Worm (Caenorhabditis elegans) whole organism, late embryonic: ENCODE data around the gene F28C6.5.

ENCODE experiments used
- C08G9.2 ChIP-seq: sonication (generic microtip); optimal IDR thresholded peaks from 2 replicates; lab custom pipeline; 2016; ENCODE audit warnings: mild to moderate bottlenecking, missing genetic modification characterization, moderate library complexity, missing compliant biosample characterization
- F13H6.1 ChIP-seq: sonication (generic microtip); optimal IDR thresholded peaks from 2 replicates; lab custom pipeline; 2016; ENCODE audit warnings: missing genetic modification characterization, missing compliant biosample characterization
- T23F11.4 ChIP-seq: fragments of 200-800 bp; sonication (Bioruptor generic); optimal IDR thresholded peaks from 2 replicates; lab custom pipeline; 2018; ENCODE audit warnings: mild to moderate bottlenecking, missing genetic modification characterization, missing compliant biosample characterization
- Y22D7AL.16 ChIP-seq: sonication (generic microtip); optimal IDR thresholded peaks from 2 replicates; lab custom pipeline; 2016; ENCODE audit warnings: missing genetic modification characterization, missing compliant biosample characterization
- ceh-14 ChIP-seq: sonication (generic microtip); optimal IDR thresholded peaks from 2 replicates; lab custom pipeline; 2016; ENCODE audit warnings: missing genotype, missing genetic modification characterization, missing compliant biosample characterization
- ceh-18 ChIP-seq: sonication (generic microtip); optimal IDR thresholded peaks from 2 replicates; lab custom pipeline; 2016; ENCODE audit warnings: missing genetic modification characterization, missing compliant biosample characterization
- ceh-22 ChIP-seq: sonication (generic microtip); optimal IDR thresholded peaks from 2 replicates; lab custom pipeline; 2017; ENCODE audit warnings: missing biosample characterization, missing genetic modification characterization
- ceh-31 ChIP-seq: sonication (generic microtip); optimal IDR thresholded peaks from 2 replicates; lab custom pipeline; 2016; ENCODE audit warnings: missing genetic modification characterization, missing compliant biosample characterization
- ceh-34 ChIP-seq: sonication (generic microtip); optimal IDR thresholded peaks from 2 replicates; lab custom pipeline; 2016; ENCODE audit warnings: mild to moderate bottlenecking, missing genetic modification characterization, missing compliant biosample characterization
- ceh-45 ChIP-seq: fragments of 200-800 bp; sonication (Bioruptor generic); IDR thresholded peaks from 2 replicates; pipeline ENCODE4 v1.3.6; 2022; ENCODE audit warnings: missing genetic modification reagents, missing genetic modification characterization, missing compliant biosample characterization
- ceh-6 ChIP-seq: fragments of 200-800 bp; sonication (Bioruptor generic); optimal IDR thresholded peaks from 2 replicates; lab custom pipeline; 2018; ENCODE audit warnings: mild to moderate bottlenecking, missing genetic modification characterization, missing compliant biosample characterization
- dmd-4 ChIP-seq: sonication (generic microtip); optimal IDR thresholded peaks from 2 replicates; lab custom pipeline; 2016; ENCODE audit warnings: borderline replicate concordance, missing genetic modification characterization, missing compliant biosample characterization
- dve-1 ChIP-seq: sonication (generic microtip); optimal IDR thresholded peaks from 2 replicates; lab custom pipeline; 2017; ENCODE audit warnings: antibody characterized with exemption, mild to moderate bottlenecking, missing genetic modification characterization, missing compliant biosample characterization
- elt-2 ChIP-seq: sonication (generic microtip); optimal IDR thresholded peaks from 2 replicates; lab custom pipeline; 2016; ENCODE audit warnings: missing genetic modification reagents, missing genetic modification characterization, missing compliant biosample characterization
- elt-4 ChIP-seq: sonication (generic microtip); optimal IDR thresholded peaks from 2 replicates; lab custom pipeline; 2016; ENCODE audit warnings: missing genetic modification characterization, missing compliant biosample characterization
- ets-4 ChIP-seq: sonication (generic microtip); optimal IDR thresholded peaks from 2 replicates; lab custom pipeline; 2016; ENCODE audit warnings: missing genetic modification characterization, missing compliant biosample characterization
- fkh-6 ChIP-seq: sonication (generic microtip); optimal IDR thresholded peaks from 2 replicates; lab custom pipeline; 2016; ENCODE audit warnings: missing genetic modification characterization, missing compliant biosample characterization
- gmeb-2 ChIP-seq: sonication (generic microtip); optimal IDR thresholded peaks from 2 replicates; lab custom pipeline; 2016; ENCODE audit warnings: missing genetic modification characterization, inconsistent platforms, missing compliant biosample characterization
- hlh-13 ChIP-seq: fragments of 200-800 bp; sonication (Bioruptor generic); optimal IDR thresholded peaks from 2 replicates; lab custom pipeline; 2018; ENCODE audit warnings: mild to moderate bottlenecking, missing genetic modification characterization, missing compliant biosample characterization
- hlh-15 ChIP-seq: sonication (generic microtip); optimal IDR thresholded peaks from 2 replicates; lab custom pipeline; 2016; ENCODE audit warnings: missing genetic modification characterization, missing compliant biosample characterization
- hlh-8 ChIP-seq: sonication (generic microtip); optimal IDR thresholded peaks from 2 replicates; lab custom pipeline; 2016; ENCODE audit warnings: missing genotype, missing genetic modification characterization, missing compliant biosample characterization
- lim-6 ChIP-seq: sonication (generic microtip); optimal IDR thresholded peaks from 2 replicates; lab custom pipeline; 2016; ENCODE audit warnings: missing genetic modification characterization, missing compliant biosample characterization
- lin-11 ChIP-seq: fragments of 200-800 bp; sonication (Bioruptor generic); optimal IDR thresholded peaks from 2 replicates; lab custom pipeline; 2018; ENCODE audit warnings: mild to moderate bottlenecking, missing genetic modification characterization, missing compliant biosample characterization
- nfya-1 ChIP-seq: sonication (generic microtip); optimal IDR thresholded peaks from 2 replicates; lab custom pipeline; 2017; ENCODE audit warnings: missing genetic modification characterization, mild to moderate bottlenecking, missing compliant biosample characterization, antibody characterized with exemption, moderate library complexity
- nhr-11 ChIP-seq: fragments of 150-350 bp; optimal IDR thresholded peaks from 2 replicates; lab custom pipeline; 2014; ENCODE audit warnings: missing biosample characterization, missing genetic modification characterization
- nhr-232 ChIP-seq: sonication (generic microtip); optimal IDR thresholded peaks from 2 replicates; lab custom pipeline; 2016; ENCODE audit warnings: missing genetic modification characterization, missing compliant biosample characterization
- npax-4 ChIP-seq: sonication (generic microtip); optimal IDR thresholded peaks from 2 replicates; lab custom pipeline; 2016; ENCODE audit warnings: missing genetic modification characterization, missing compliant biosample characterization
- odd-2 ChIP-seq: sonication (generic microtip); optimal IDR thresholded peaks from 2 replicates; lab custom pipeline; 2017; ENCODE audit warnings: antibody characterized with exemption, mild to moderate bottlenecking, missing genetic modification characterization, missing compliant biosample characterization
- pat-9 ChIP-seq: fragments of 200-800 bp; sonication (Bioruptor generic); optimal IDR thresholded peaks from 2 replicates; lab custom pipeline; 2018; ENCODE audit warnings: mild to moderate bottlenecking, missing genetic modification characterization, moderate library complexity, missing compliant biosample characterization
- pha-4 ChIP-seq: fragments of 150-350 bp; optimal IDR thresholded peaks from 2 replicates; lab custom pipeline; 2018; ENCODE audit warnings: missing biosample characterization, missing genetic modification reagents, missing genetic modification characterization
- pqm-1 ChIP-seq: sonication (generic microtip); optimal IDR thresholded peaks from 2 replicates; lab custom pipeline; 2016; ENCODE audit warnings: missing genetic modification characterization, missing compliant biosample characterization
- ref-2 ChIP-seq: sonication (generic microtip); optimal IDR thresholded peaks from 2 replicates; lab custom pipeline; 2016; ENCODE audit warnings: missing genetic modification characterization, missing compliant biosample characterization
- rnt-1 ChIP-seq: sonication (generic microtip); optimal IDR thresholded peaks from 2 replicates; lab custom pipeline; 2016; ENCODE audit warnings: missing genetic modification characterization, missing compliant biosample characterization
- sdc-2 ChIP-seq: sonication (generic microtip); optimal IDR thresholded peaks from 2 replicates; lab custom pipeline; 2016; ENCODE audit warnings: missing genotype, missing genetic modification characterization, missing compliant biosample characterization
- sox-2 ChIP-seq: fragments of 200-800 bp; sonication (Bioruptor generic); IDR thresholded peaks from 2 replicates; pipeline ENCODE4 v1.3.6; 2022; ENCODE audit warnings: missing genetic modification reagents, missing genetic modification characterization, missing compliant biosample characterization
- syd-9 ChIP-seq: sonication (generic microtip); optimal IDR thresholded peaks from 2 replicates; lab custom pipeline; 2016; ENCODE audit warnings: mild to moderate bottlenecking, missing genetic modification characterization, moderate library complexity, missing compliant biosample characterization
- tbx-7 ChIP-seq: sonication (generic microtip); optimal IDR thresholded peaks from 2 replicates; lab custom pipeline; 2016; ENCODE audit warnings: missing genotype, missing genetic modification characterization, missing compliant biosample characterization
- unc-55 ChIP-seq: sonication (generic microtip); optimal IDR thresholded peaks from 2 replicates; lab custom pipeline; 2017; ENCODE audit warnings: missing biosample characterization, missing genetic modification reagents, missing genetic modification characterization
- zip-5 ChIP-seq: sonication (generic microtip); optimal IDR thresholded peaks from 2 replicates; lab custom pipeline; 2016; ENCODE audit warnings: missing genetic modification characterization, missing compliant biosample characterization

The F28C6.5 gene

ce11 chrII:8631766-8632165 is 32.5 kb downstream of the F28C6.5 start:
- TF ChIP-seq elt-4 (no peak), ceh-6 (GFP tag; lab: Kevin White, UChicago) (no peak), unc-55 (GFP tag; lab: Kevin White, UChicago) (no peak), elt-2 (tag; lab: Kevin White, UChicago) (no peak), C08G9.2 (no peak)

ce11 chrII:8634386-8634785 is 35.1 kb downstream of the F28C6.5 start, which contains the start of gene cutl-12:
Gene cutl-12 (minus strand): TSS chrII:8634486.
- TF ChIP-seq hlh-13 (GFP tag; lab: Kevin White, UChicago) (no peak), ceh-22 (tag; lab: Kevin White, UChicago) (no peak), zip-5 (no peak), dve-1 (tag; lab: Kevin White, UChicago) (no peak), elt-4 (no peak), nfya-1 (tag; lab: Kevin White, UChicago) (no peak), nhr-11 (no peak), tbx-7 (no peak), ceh-34 (tag; lab: Kevin White, UChicago) (no peak), T23F11.4 (no peak), hlh-15 (tag; lab: Kevin White, UChicago) (no peak), pqm-1 (tag; lab: Kevin White, UChicago) (no peak), unc-55 (GFP tag; lab: Kevin White, UChicago) (no peak)
- TF ChIP-seq, all 69 proteins: peak for 0

ce11 chrII:8637615-8638014 is 38.3 kb downstream of the F28C6.5 start, which contains the start of gene vab-9:
Gene vab-9 (minus strand): TSS chrII:8637715.
- TF ChIP-seq elt-4 (no peak), nhr-11 (no peak), dmd-4 (tag; lab: Kevin White, UChicago) (no peak), Y22D7AL.16 (no peak), npax-4 (tag; lab: Kevin White, UChicago) (no peak)

ce11 chrII:8639553-8639952 is 40.2 kb downstream of the F28C6.5 start:
- TF ChIP-seq rnt-1 (tag; lab: Kevin White, UChicago): no peak
- no peak for TF ChIP-seq pat-9
- no peak for TF ChIP-seq unc-55 (GFP tag; lab: Kevin White, UChicago)

- TF ChIP-seq nhr-11 (no peak), nhr-232 (tag; lab: Kevin White, UChicago) (no peak), unc-55 (GFP tag; lab: Kevin White, UChicago) (no peak), hlh-8 (tag; lab: Kevin White, UChicago) (no peak), rnt-1 (tag; lab: Kevin White, UChicago) (no peak), ref-2 (no peak), pha-4 (no peak), sdc-2 (no peak), ceh-14 (tag; lab: Kevin White, UChicago) (no peak), ceh-18 (tag; lab: Kevin White, UChicago) (no peak), hlh-15 (tag; lab: Kevin White, UChicago) (no peak), syd-9 (tag; lab: Kevin White, UChicago) (no peak), ceh-22 (tag; lab: Kevin White, UChicago) (no peak), elt-4 (no peak), F13H6.1 (tag; lab: Kevin White, UChicago) (no peak)
Measured at ce11 chrII:8640503-8640902, 41.2 kb downstream of the F28C6.5 start.

ce11 chrII:8641131-8641530 is 41.8 kb downstream of the F28C6.5 start, which contains the start of gene D2085.7:
Gene D2085.7 (plus strand): TSS chrII:8641381.
- TF ChIP-seq hlh-15 (tag; lab: Kevin White, UChicago): no peak

- TF ChIP-seq gmeb-2 (tag; lab: Kevin White, UChicago) (no peak), odd-2 (tag; lab: Kevin White, UChicago) (no peak), unc-55 (GFP tag; lab: Kevin White, UChicago) (no peak), fkh-6 (tag; lab: Kevin White, UChicago) (no peak), lim-6 (tag; lab: Kevin White, UChicago) (no peak), pat-9 (no peak), ceh-45 (GFP tag; lab: Robert Waterston, UW) (no peak), ets-4 (no peak), pha-4 (no peak), lin-11 (no peak), ceh-31 (tag; lab: Kevin White, UChicago) (no peak), sox-2 (GFP tag; lab: Robert Waterston, UW) (no peak), npax-4 (tag; lab: Kevin White, UChicago) (no peak)
- TF ChIP-seq, all 69 proteins: peak for 0
Measured at ce11 chrII:8642376-8642775, 43.1 kb downstream of the F28C6.5 start.
